Fruit fly (Drosophila melanogaster) whole organism, wandering third instar larva: ENCODE measurements around the gene Ir75b.
A peak's percentile ranks its signal among the peaks of the same experiment; 100 is the strongest.

ENCODE experiments used
- Abd-B ChIP-seq: fragments of >200 bp; optimal IDR thresholded peaks from 2 replicates; lab custom pipeline; 2017; ENCODE audit warnings: missing biosample characterization, missing genetic modification characterization
- CG9705 ChIP-seq: fragments of 200-800 bp; sonication (Bioruptor generic); optimal IDR thresholded peaks from 2 replicates; lab custom pipeline; 2018; ENCODE audit warnings: missing biosample characterization, mild to moderate bottlenecking, missing genetic modification characterization
- CrebA ChIP-seq: fragments of 200-800 bp; sonication (Bioruptor generic); optimal IDR thresholded peaks from 2 replicates; lab custom pipeline; 2016; ENCODE audit warnings: missing biosample characterization, mild to moderate bottlenecking, missing genetic modification characterization, borderline replicate concordance
- Dif ChIP-seq: fragments of 200-275, 200-300 bp; sonication (Bioruptor generic); optimal IDR thresholded peaks from 2 replicates; lab custom pipeline; 2018; ENCODE audit warnings: missing biosample characterization, missing genetic modification characterization; ENCODE audit not compliant: partially characterized antibody
- Hr83 ChIP-seq: fragments of 200-300 bp; sonication (Bioruptor generic); optimal IDR thresholded peaks from 2 replicates; lab custom pipeline; 2016; ENCODE audit warnings: missing biosample characterization, mild to moderate bottlenecking, missing genetic modification characterization, moderate library complexity; ENCODE audit not compliant: poor library complexity, severe bottlenecking
- Mio ChIP-seq: sonication (Bioruptor generic); optimal IDR thresholded peaks from 2 replicates; lab custom pipeline; 2016; ENCODE audit warnings: missing biosample characterization, missing genetic modification characterization
- Myc ChIP-seq: fragments of >200 bp; optimal IDR thresholded peaks from 2 replicates; lab custom pipeline; 2017
- N ChIP-seq: fragments of >200 bp; optimal IDR thresholded peaks from 2 replicates; lab custom pipeline; 2018; ENCODE audit warnings: missing biosample characterization, missing external identifiers, missing genetic modification characterization
- OdsH ChIP-seq: fragments of 200-800 bp; sonication (Bioruptor generic); optimal IDR thresholded peaks from 2 replicates; lab custom pipeline; 2016; ENCODE audit warnings: missing biosample characterization, mild to moderate bottlenecking, missing genetic modification characterization
- Rel ChIP-seq, 2 experiments: fragments of 200-800 bp; sonication (Bioruptor generic) in 1 of 2; optimal IDR thresholded peaks; 2 replicates in 1 of 2; 3 replicates in 1 of 2; lab custom pipeline; 2016 to 2019; ENCODE audit warnings: mild to moderate bottlenecking in 2 of 2, missing biosample characterization in 2 of 2, missing genetic modification characterization in 2 of 2, moderate library complexity in 1 of 2
- Sp1 ChIP-seq: fragments of 200-800 bp; sonication (Bioruptor generic); optimal IDR thresholded peaks from 3 replicates; lab custom pipeline; 2019; ENCODE audit warnings: missing biosample characterization, mild to moderate bottlenecking, missing genetic modification characterization, moderate library complexity
- Vsx2 ChIP-seq: fragments of 200-300, 225-300 bp; sonication (Bioruptor generic); optimal IDR thresholded peaks from 2 replicates; lab custom pipeline; 2018; ENCODE audit warnings: missing biosample characterization, missing genetic modification characterization; ENCODE audit not compliant: partially characterized antibody
- br ChIP-seq: fragments of 200-800 bp; sonication (Bioruptor generic); optimal IDR thresholded peaks from 2 replicates; lab custom pipeline; 2016; ENCODE audit warnings: missing biosample characterization, missing genetic modification characterization
- brk ChIP-seq: fragments of 200-800 bp; sonication (Bioruptor generic); optimal IDR thresholded peaks from 2 replicates; lab custom pipeline; 2016; ENCODE audit warnings: missing biosample characterization, mild to moderate bottlenecking, missing genetic modification characterization
- dl ChIP-seq, 2 experiments: fragments of 175-275, 200-275 bp in 1 of 2; fragments of 200-275 bp in 1 of 2; sonication (Bioruptor generic); optimal IDR thresholded peaks; lab custom pipeline; 2018; ENCODE audit warnings: mild to moderate bottlenecking in 2 of 2, missing biosample characterization in 2 of 2, missing genetic modification characterization in 2 of 2, moderate library complexity in 2 of 2; ENCODE audit not compliant: partially characterized antibody in 2 of 2, insufficient read depth in 1 of 2
- dsf ChIP-seq: sonication (Bioruptor generic); optimal IDR thresholded peaks from 2 replicates; lab custom pipeline; 2016; ENCODE audit warnings: missing biosample characterization, missing genetic modification characterization, borderline replicate concordance
- foxo ChIP-seq, 2 experiments: fragments of 200-800 bp; sonication (Bioruptor generic); optimal IDR thresholded peaks; 2 replicates in 1 of 2; 3 replicates in 1 of 2; lab custom pipeline; 2016 to 2017; ENCODE audit warnings: missing biosample characterization in 2 of 2, missing genetic modification characterization in 2 of 2
- fru ChIP-seq: fragments of 200-800 bp; sonication (Bioruptor generic); optimal IDR thresholded peaks from 3 replicates; lab custom pipeline; 2016; ENCODE audit warnings: missing biosample characterization, mild to moderate bottlenecking, missing genetic modification characterization
- jim ChIP-seq: fragments of 175-275, 200-325 bp; sonication (Bioruptor generic); optimal IDR thresholded peaks from 2 replicates; lab custom pipeline; 2016; ENCODE audit warnings: missing biosample characterization, mild to moderate bottlenecking, missing genetic modification characterization
- lola ChIP-seq: fragments of >200 bp; optimal IDR thresholded peaks from 2 replicates; lab custom pipeline; 2017; ENCODE audit warnings: missing biosample characterization, missing genetic modification characterization
- pan ChIP-seq: fragments of >200 bp; optimal IDR thresholded peaks from 2 replicates; lab custom pipeline; 2017
- psq ChIP-seq: fragments of 200-800 bp; sonication (Bioruptor generic); optimal IDR thresholded peaks from 3 replicates; lab custom pipeline; 2017; ENCODE audit warnings: missing biosample characterization, mild to moderate bottlenecking, missing genetic modification characterization, moderate library complexity
- rgr ChIP-seq: fragments of 200-800 bp; sonication (Bioruptor generic); optimal IDR thresholded peaks from 3 replicates; lab custom pipeline; 2016; ENCODE audit warnings: missing biosample characterization, mild to moderate bottlenecking, missing genetic modification characterization
- sage ChIP-seq: fragments of 200-800 bp; sonication (Bioruptor generic); optimal IDR thresholded peaks from 2 replicates; lab custom pipeline; 2016; ENCODE audit warnings: missing biosample characterization, mild to moderate bottlenecking, missing genetic modification characterization
- sv ChIP-seq: fragments of 200-800 bp; sonication (Bioruptor generic); optimal IDR thresholded peaks from 3 replicates; lab custom pipeline; 2016; ENCODE audit warnings: missing biosample characterization, missing genetic modification characterization
- tai ChIP-seq: sonication (Bioruptor generic); optimal IDR thresholded peaks from 2 replicates; lab custom pipeline; 2016; ENCODE audit warnings: missing biosample characterization, missing genetic modification characterization
- woc ChIP-seq: sonication (Bioruptor generic); optimal IDR thresholded peaks from 2 replicates; lab custom pipeline; 2016; ENCODE audit warnings: missing biosample characterization, mild to moderate bottlenecking, missing genetic modification characterization

Ir75b gene

DNA sequence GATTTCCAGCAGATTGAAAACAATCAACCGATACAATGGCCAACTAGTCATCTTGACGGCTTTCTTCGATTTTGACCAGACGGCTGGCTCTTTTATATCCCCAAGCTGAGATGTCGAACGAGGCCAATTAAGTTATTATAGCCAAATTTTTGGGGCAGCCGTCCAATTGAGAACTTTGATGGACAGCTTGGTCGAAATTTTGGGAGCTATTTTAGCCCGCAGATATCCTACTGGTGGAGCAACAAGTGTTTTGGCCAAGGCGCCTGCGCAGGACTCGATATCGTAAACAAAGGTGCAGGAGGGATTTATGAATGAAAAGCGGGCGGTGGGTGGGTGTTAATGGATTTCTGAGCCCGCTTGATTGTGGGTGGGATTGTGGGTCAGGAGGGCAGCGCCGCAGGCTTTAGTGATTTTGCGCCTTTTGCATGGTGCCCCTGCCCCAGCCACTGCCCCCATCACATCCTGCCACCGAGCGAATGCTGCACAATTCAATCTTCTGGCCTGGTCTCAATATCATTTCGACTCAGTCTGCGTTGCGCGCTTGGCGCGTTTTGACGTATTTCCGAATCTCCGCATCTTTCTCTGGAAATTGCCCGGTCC lies 2.9 kb upstream of the Ir75b start, which contains the start of the genes Ir75c and Grd:
TSS of gene Ir75c (minus strand) at position 51 of the 600 bp plus-strand sequence.
TSS of gene Grd (plus strand) at position 550 of the 600 bp plus-strand sequence.
- TF ChIP-seq dsf (GFP tag; lab: Kevin White, UChicago) (no peak), CG9705 (no peak), sv (GFP tag; lab: Kevin White, UChicago) (no peak), sage (GFP tag; lab: Kevin White, UChicago) (no peak), fru (GFP tag; lab: Kevin White, UChicago) (no peak), Mio (GFP tag; lab: Kevin White, UChicago) (no peak), N (GFP tag; lab: Kevin White, UChicago) (no peak), rgr (GFP tag; lab: Kevin White, UChicago) (no peak), Hr83 (GFP tag; lab: Kevin White, UChicago) (no peak), Abd-B (GFP tag; lab: Kevin White, UChicago) (no peak), pan (no peak), CrebA (no peak), br (GFP tag; lab: Kevin White, UChicago) (no peak), dl (GFP tag; optimal IDR thresholded peaks at IDR 0.05; lab: Kevin White, UChicago; ENCODE audit: insufficient read depth in 1 of 2, partially characterized antibody in 2 of 2) (no peak), woc (GFP tag; lab: Kevin White, UChicago) (no peak), jim (GFP tag; lab: Kevin White, UChicago) (no peak), Rel (GFP tag; optimal IDR thresholded peaks at IDR 0.05; lab: Kevin White, UChicago) (no peak), Rel (tag; optimal IDR thresholded peaks at IDR 0.05; lab: Kevin White, UChicago) (no peak), brk (GFP tag; lab: Kevin White, UChicago) (no peak), Sp1 (GFP tag; lab: Kevin White, UChicago) (no peak), OdsH (no peak)

DNA sequence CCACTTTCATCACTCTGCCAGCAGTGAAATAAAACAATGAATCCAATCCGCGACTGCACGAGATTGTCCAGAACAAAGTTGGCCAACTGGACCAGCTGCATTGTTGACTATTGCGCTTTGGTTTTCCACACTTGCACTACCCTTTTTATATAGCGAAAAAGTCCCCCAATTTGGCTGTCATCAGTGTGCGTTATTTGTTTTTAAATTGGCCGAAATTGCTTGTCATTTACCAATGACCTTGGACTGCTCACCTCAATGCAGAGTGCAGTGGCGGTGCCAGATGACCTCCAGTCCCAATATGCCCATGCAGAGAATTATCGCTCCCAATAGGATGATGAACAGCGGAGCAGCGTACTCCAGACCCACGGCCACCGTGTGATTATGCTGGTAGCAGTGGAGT lies 2.2 kb downstream of the Ir75b start, which contains the start of gene Ir75a:
TSS of gene Ir75a (minus strand) at position 101 of the 400 bp plus-strand sequence.
- TF ChIP-seq rgr (GFP tag; lab: Kevin White, UChicago) (no peak), tai (GFP tag; lab: Kevin White, UChicago) (no peak), Rel (GFP tag; optimal IDR thresholded peaks at IDR 0.05; lab: Kevin White, UChicago) (no peak), Rel (tag; optimal IDR thresholded peaks at IDR 0.05; lab: Kevin White, UChicago) (no peak), woc (GFP tag; lab: Kevin White, UChicago) (no peak)
- TF ChIP-seq, all 38 proteins: peak for 0

DNA sequence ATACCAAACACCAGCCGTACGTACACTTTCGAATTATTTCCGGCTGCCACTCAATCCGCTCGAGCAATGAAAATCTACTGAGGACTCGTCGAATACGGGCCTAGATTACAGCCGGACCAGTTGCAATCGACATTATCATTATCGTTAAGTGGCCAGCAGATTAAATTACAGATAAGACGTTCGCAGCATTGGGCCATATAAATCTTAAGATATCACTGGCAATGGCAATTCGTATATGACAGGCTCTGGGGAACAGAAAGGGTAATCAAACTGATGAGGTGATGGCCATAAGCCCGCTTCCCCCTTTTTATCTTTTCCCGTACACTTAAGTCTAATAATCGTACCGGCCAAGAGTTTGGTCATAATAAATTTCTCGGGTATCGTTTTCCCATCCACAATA lies 6.0 kb downstream of the Ir75b start, which contains the start of gene Cln3:
TSS of gene Cln3 (minus strand) at position 84 of the 400 bp plus-strand sequence.
- TF ChIP-seq dsf (GFP tag; lab: Kevin White, UChicago) (no peak), Rel (GFP tag; optimal IDR thresholded peaks at IDR 0.05; lab: Kevin White, UChicago) (peak; percentile 32), Rel (tag; optimal IDR thresholded peaks at IDR 0.05; lab: Kevin White, UChicago) (no peak), Vsx2 (GFP tag; lab: Kevin White, UChicago) (peak; percentile 19), foxo (GFP tag; optimal IDR thresholded peaks at IDR 0.05; lab: Kevin White, UChicago) (no peak), CrebA (peak; percentile 86)
- TF ChIP-seq, all 38 proteins: peak for 3

DNA sequence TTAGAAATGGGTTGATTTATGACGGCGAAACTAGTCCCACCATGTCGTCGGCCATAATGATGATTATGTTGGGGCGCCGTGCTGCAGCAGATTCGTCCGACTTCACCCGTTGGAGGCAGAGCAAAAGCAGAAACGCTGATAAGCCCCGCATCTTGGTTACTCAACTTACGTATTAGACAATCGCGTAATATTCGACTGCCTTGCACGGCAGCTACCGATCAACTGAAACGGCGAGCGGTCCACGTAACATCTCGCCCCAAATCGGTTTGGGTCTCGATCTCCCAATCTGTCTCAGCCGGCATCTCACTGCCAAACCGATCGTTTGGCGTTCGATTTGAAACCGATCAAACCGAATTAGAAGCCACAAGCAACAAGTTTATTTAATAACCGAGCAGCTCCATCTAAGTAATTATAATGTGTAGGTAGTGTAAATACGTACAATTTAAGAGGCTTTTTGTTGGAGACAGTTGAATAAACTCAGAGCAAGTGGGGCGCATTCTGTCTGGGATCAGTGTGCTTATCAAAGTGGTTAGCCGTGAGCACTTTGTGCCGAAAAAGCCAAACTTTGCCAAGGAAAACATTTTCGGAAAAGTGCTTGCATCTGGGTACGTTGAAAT lies 11.3 kb downstream of the Ir75b start, which contains the start of gene CG32191:
TSS of gene CG32191 (minus strand) at position 550 of the 617 bp plus-strand sequence.
- TF ChIP-seq brk (GFP tag; lab: Kevin White, UChicago) (no peak), rgr (GFP tag; lab: Kevin White, UChicago) (no peak), Hr83 (GFP tag; lab: Kevin White, UChicago) (no peak), Dif (GFP tag; lab: Kevin White, UChicago) (no peak), Myc (lab: Kevin White, UChicago) (no peak), lola (GFP tag; lab: Kevin White, UChicago) (no peak), psq (GFP tag; lab: Kevin White, UChicago) (no peak)
